Worm (Caenorhabditis elegans) whole organism, L2 larva: ENCODE results near the gene sru-45.

Experiments
- Y55F3AM.14 ChIP-seq: fragments of 200-800 bp; sonication (Bioruptor generic); optimal IDR thresholded peaks from 2 replicates; lab custom pipeline; 2018; ENCODE audit warnings: mild to moderate bottlenecking, missing genetic modification characterization, missing compliant biosample characterization
- ZK546.5 ChIP-seq: sonication (generic microtip); optimal IDR thresholded peaks from 2 replicates; lab custom pipeline; 2017; ENCODE audit warnings: missing biosample characterization, missing genetic modification characterization
- crh-2 ChIP-seq: sonication (generic microtip); optimal IDR thresholded peaks from 2 replicates; lab custom pipeline; 2017; ENCODE audit warnings: missing biosample characterization, missing genetic modification characterization
- gmeb-1 ChIP-seq: fragments of 150-350 bp; optimal IDR thresholded peaks from 2 replicates; lab custom pipeline; 2014; ENCODE audit warnings: missing biosample characterization, missing genetic modification characterization
- nhr-12 ChIP-seq: fragments of 150-350 bp; optimal IDR thresholded peaks from 2 replicates; lab custom pipeline; 2014; ENCODE audit warnings: missing biosample characterization, missing genetic modification characterization
- nhr-25 ChIP-seq: fragments of 150-350 bp; sonication (generic microtip); optimal IDR thresholded peaks from 3 replicates; lab custom pipeline; 2014; ENCODE audit warnings: missing biosample characterization, missing genetic modification characterization

DNA sequence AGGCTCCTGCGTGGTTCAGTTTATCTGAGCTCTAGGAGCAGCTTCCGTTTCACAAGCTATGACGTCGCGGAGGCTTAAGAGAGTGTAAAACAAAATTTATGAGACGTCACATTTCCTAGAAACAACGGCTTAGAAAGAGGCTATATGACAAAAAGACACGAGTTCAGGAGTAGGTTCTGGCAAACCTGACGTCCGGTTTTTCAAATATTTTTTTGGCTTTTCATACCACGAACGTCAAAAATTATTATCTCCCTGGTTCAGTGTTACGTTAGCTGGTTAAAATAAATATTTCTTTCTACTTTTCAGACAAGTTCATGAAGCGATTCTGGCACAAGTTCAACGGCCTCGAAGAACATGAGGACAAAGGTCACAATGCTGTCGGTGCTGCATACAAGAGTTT lies 37.9 kb upstream of the sru-45 start, which contains the start of gene F36D3.16:
- TF ChIP-seq nhr-25 (no peak), gmeb-1 (no peak), nhr-12 (tag; lab: Kevin White, UChicago) (no peak), ZK546.5 (tag; lab: Kevin White, UChicago) (no peak), Y55F3AM.14 (GFP tag; lab: Kevin White, UChicago) (no peak), crh-2 (tag; lab: Kevin White, UChicago) (no peak)
